Worm (Caenorhabditis elegans) whole organism, early embryonic: ENCODE measurements around the gene Y94H6A.2.

Source experiments
- B0310.2 ChIP-seq: sonication (generic microtip); optimal IDR thresholded peaks from 2 replicates; lab custom pipeline; 2016; ENCODE audit warnings: mild to moderate bottlenecking, missing genetic modification characterization, missing compliant biosample characterization
- F13C5.2 ChIP-seq: sonication (generic microtip); optimal IDR thresholded peaks from 2 replicates; lab custom pipeline; 2017; ENCODE audit warnings: mild to moderate bottlenecking, missing genetic modification characterization, inconsistent platforms, missing compliant biosample characterization
- aly-1 ChIP-seq: sonication (generic microtip); optimal IDR thresholded peaks from 2 replicates; lab custom pipeline; 2016; ENCODE audit warnings: missing genetic modification characterization, missing compliant biosample characterization
- ama-1 ChIP-seq: fragments of 150-350 bp; optimal IDR thresholded peaks from 2 replicates; lab custom pipeline; 2014
- ceh-13 ChIP-seq: fragments of 200-800 bp; sonication (Bioruptor generic); optimal IDR thresholded peaks from 2 replicates; lab custom pipeline; 2018; ENCODE audit warnings: mild to moderate bottlenecking, missing genetic modification characterization, missing compliant biosample characterization
- ceh-36 ChIP-seq: sonication (generic microtip); optimal IDR thresholded peaks from 2 replicates; lab custom pipeline; 2016; ENCODE audit warnings: missing genetic modification characterization, inconsistent platforms, missing compliant biosample characterization
- ets-7 ChIP-seq: sonication (generic microtip); optimal IDR thresholded peaks from 2 replicates; lab custom pipeline; 2016; ENCODE audit warnings: missing genotype, missing genetic modification characterization, missing compliant biosample characterization
- flt-1 ChIP-seq: fragments of 200-800 bp; sonication (Bioruptor generic); IDR thresholded peaks from 2 replicates; pipeline ENCODE4 v1.3.6; 2022; ENCODE audit warnings: missing genetic modification characterization, missing compliant biosample characterization
- hmbx-1 ChIP-seq: sonication (generic microtip); optimal IDR thresholded peaks from 2 replicates; lab custom pipeline; 2016; ENCODE audit warnings: mild to moderate bottlenecking, missing genetic modification characterization, missing compliant biosample characterization
- hmg-4 ChIP-seq: fragments of 200-800 bp; sonication (Bioruptor generic); optimal IDR thresholded peaks from 2 replicates; lab custom pipeline; 2018; ENCODE audit warnings: mild to moderate bottlenecking, missing genetic modification characterization, missing compliant biosample characterization
- hnd-1 ChIP-seq: sonication (generic microtip); optimal IDR thresholded peaks from 2 replicates; lab custom pipeline; 2016; ENCODE audit warnings: missing genetic modification characterization, missing compliant biosample characterization
- pes-1 ChIP-seq: fragments of 200-800 bp; sonication (Bioruptor generic); IDR thresholded peaks from 2 replicates; pipeline ENCODE4 v1.3.6; 2022; ENCODE audit warnings: missing genetic modification reagents, missing genetic modification characterization, missing compliant biosample characterization
- scrt-1 ChIP-seq: fragments of 200-800 bp; sonication (Bioruptor generic); IDR thresholded peaks from 2 replicates; pipeline ENCODE4 v1.3.6; 2022; ENCODE audit warnings: missing genetic modification characterization, missing compliant biosample characterization
- sea-1 ChIP-seq: fragments of 200-800 bp; sonication (Bioruptor generic); conservative IDR thresholded peaks from 2 replicates; pipeline ENCODE4 v1.3.6; 2022; ENCODE audit warnings: missing genetic modification characterization, missing compliant biosample characterization
- tbx-11 ChIP-seq: fragments of 200-800 bp; sonication (Bioruptor generic); IDR thresholded peaks from 2 replicates; pipeline ENCODE4 v1.3.6; 2022; ENCODE audit warnings: missing genetic modification characterization, missing compliant biosample characterization
- tbx-37 ChIP-seq: fragments of 200-800 bp; sonication (Bioruptor generic); conservative IDR thresholded peaks from 2 replicates; pipeline ENCODE4 v1.3.6; 2022; ENCODE audit warnings: missing genetic modification reagents, missing genetic modification characterization, missing compliant biosample characterization
- tra-4 ChIP-seq: sonication (generic microtip); optimal IDR thresholded peaks from 2 replicates; lab custom pipeline; 2017; ENCODE audit warnings: missing genetic modification characterization, missing compliant biosample characterization

Y94H6A.2 gene

ce11 chrIV:2740035-2740434, 9.9 kb downstream of the Y94H6A.2 start:
- TF ChIP-seq tbx-11 (GFP tag; lab: Robert Waterston, UW) (peak; percentile 93), scrt-1 (GFP tag; lab: Robert Waterston, UW) (peak; percentile 95), tbx-37 (GFP tag; lab: Robert Waterston, UW) (peak; percentile 96), flt-1 (peak; percentile 94), pes-1 (peak; percentile 95), sea-1 (GFP tag; lab: Robert Waterston, UW) (peak; percentile 97)

DNA sequence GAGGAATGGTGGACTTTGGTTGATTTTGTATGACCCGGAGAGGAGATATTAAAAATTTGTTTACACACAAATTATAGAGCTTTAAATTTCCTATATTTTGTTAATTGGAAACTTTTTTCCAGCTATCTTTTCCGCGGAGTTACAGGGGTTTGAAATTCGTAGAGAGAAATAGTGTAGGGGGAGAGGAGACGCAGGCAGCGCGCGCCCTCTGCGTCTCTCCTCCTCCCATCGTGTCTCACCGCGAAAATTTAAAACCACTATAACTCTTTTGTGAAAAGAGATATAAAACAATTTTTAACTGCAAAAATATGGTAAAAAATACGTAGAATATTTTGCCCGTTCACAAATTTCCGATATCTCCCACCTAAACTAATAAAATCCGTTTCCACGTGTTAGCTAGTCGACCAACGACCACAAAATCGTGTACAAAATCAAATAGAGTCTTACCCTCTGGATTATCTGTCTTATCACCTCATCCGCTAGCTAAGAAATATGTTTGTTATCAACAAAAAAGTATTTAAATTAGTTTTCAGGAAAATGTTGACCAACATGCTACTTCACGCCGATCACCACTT, 12.5 kb downstream of the Y94H6A.2 start, which contains the start of gene nhr-277:
nhr-277 (plus strand) TSS at position 525 of the 575 bp plus-strand sequence.
- TF ChIP-seq pes-1 (no peak), tbx-11 (GFP tag; lab: Robert Waterston, UW) (no peak), tra-4 (no peak)

DNA sequence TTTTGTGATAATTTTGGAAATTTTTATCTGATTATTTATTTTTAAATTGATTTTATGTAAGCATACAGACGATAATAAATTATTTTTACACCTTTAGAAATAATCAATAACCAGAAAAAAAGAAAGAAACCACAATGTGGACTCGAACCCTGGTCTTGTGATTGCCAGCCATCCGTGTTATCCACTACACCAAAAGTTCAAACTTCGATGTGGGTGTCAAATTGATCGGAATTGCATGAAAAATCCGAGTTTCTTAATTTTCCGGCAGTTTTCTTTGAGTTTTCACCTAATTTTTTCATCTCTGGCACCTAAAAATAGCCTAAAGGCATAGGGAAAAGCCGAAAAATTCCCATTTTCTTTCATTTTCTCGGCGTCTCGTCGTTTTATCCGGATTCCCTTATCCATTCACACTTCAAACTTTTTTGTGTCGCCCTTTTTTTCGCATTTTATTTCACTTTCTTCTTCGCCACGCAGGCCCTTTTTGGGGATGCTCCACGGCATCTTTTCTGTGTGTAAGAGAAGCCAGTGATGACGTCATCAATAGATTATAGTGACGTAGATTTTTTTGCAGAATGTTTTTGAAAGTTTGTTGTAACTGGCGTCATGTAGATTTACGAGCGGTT, 17.4 kb downstream of the Y94H6A.2 start:
- TF ChIP-seq tra-4 (no peak), aly-1 (tag; lab: Kevin White, UChicago) (no peak), tbx-37 (GFP tag; lab: Robert Waterston, UW) (no peak), hmg-4 (GFP tag; lab: Kevin White, UChicago) (no peak), ceh-36 (no peak), flt-1 (no peak), hnd-1 (tag; lab: Kevin White, UChicago) (no peak)

- TF ChIP-seq sea-1 (GFP tag; lab: Robert Waterston, UW), result no peak
- TF ChIP-seq aly-1 (tag; lab: Kevin White, UChicago), result no peak
- TF ChIP-seq ceh-13, result no peak
- no peak for TF ChIP-seq pes-1
- no peak for TF ChIP-seq ama-1 (lab: Kevin White, UChicago)
- TF ChIP-seq tbx-37 (GFP tag; lab: Robert Waterston, UW), result no peak
- no peak for TF ChIP-seq hmbx-1
- no peak for TF ChIP-seq ets-7 (tag; lab: Kevin White, UChicago)
- no peak for TF ChIP-seq ceh-36
- no peak for TF ChIP-seq hmg-4 (GFP tag; lab: Kevin White, UChicago)
- TF ChIP-seq F13C5.2, result no peak
- TF ChIP-seq tra-4, result no peak
- no peak for TF ChIP-seq tbx-11 (GFP tag; lab: Robert Waterston, UW)
Measured at ce11 chrIV:2748863-2749451, 18.9 kb downstream of the Y94H6A.2 start.

- TF ChIP-seq hmbx-1, result no peak
- TF ChIP-seq tbx-37 (GFP tag; lab: Robert Waterston, UW), result no peak
- TF ChIP-seq tbx-11 (GFP tag; lab: Robert Waterston, UW), result no peak
- no peak for TF ChIP-seq hnd-1 (tag; lab: Kevin White, UChicago)
Measured at ce11 chrIV:2750607-2751006, 20.5 kb downstream of the Y94H6A.2 start.

DNA sequence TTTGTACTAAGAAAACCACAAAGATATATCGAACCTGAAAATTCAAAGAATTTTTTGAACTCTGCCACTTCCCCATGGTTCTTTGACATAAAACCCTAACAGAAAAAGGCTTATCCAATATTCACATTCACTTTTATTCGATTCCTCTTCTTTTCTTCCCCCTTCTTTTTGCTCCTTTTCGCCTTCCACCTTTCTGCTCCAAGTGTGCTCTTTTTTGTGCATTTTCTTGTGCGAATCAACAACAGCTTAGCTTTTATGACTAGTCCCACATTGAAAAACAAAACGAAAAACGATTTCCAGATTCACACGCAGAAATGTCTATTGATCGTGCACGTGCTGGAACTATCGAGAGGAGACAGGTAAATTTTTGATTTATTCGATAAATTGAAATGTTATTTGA, 21.5 kb downstream of the Y94H6A.2 start, which contains the start of gene Y54G2A.41:
Y54G2A.41 (plus strand) TSS at position 301 of the 400 bp plus-strand sequence.
- TF ChIP-seq hnd-1 (tag; lab: Kevin White, UChicago) (no peak), F13C5.2 (no peak), scrt-1 (GFP tag; lab: Robert Waterston, UW) (no peak), tbx-37 (GFP tag; lab: Robert Waterston, UW) (no peak), hmbx-1 (no peak), ceh-36 (no peak), ama-1 (lab: Kevin White, UChicago) (no peak), aly-1 (tag; lab: Kevin White, UChicago) (no peak), pes-1 (no peak), tra-4 (no peak), sea-1 (GFP tag; lab: Robert Waterston, UW) (no peak), ets-7 (tag; lab: Kevin White, UChicago) (no peak), tbx-11 (GFP tag; lab: Robert Waterston, UW) (no peak), flt-1 (no peak), ceh-13 (no peak), hmg-4 (GFP tag; lab: Kevin White, UChicago) (no peak)

- TF ChIP-seq tbx-37 (GFP tag; lab: Robert Waterston, UW) (no peak), sea-1 (GFP tag; lab: Robert Waterston, UW) (no peak), ama-1 (lab: Kevin White, UChicago) (no peak), B0310.2 (tag; lab: Kevin White, UChicago) (no peak), flt-1 (no peak), tbx-11 (GFP tag; lab: Robert Waterston, UW) (no peak), scrt-1 (GFP tag; lab: Robert Waterston, UW) (no peak)
Measured at ce11 chrIV:2753541-2753940, 23.4 kb downstream of the Y94H6A.2 start.

DNA sequence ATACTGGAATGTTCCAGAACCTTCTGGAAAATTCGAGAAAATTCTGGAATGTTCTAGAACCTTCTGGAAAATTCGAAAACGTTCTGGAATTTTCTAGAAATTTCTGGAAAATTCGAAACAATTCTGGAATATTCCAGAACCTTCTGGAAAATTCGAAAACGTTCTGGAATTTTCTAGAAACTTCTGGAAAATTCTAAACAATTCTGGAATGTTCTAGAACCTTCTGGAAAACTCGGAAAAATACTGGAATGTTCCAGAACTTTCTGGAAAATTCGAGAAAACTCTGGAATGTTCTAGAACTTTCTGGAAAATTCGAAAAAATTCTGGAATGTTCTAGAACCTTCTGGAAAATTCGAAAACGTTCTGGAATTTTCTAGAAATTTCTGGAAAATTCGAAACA, 25.4 kb downstream of the Y94H6A.2 start:
- peak; percentile 61; the same call in 1 of the 2 replicates for TF ChIP-seq pes-1

DNA sequence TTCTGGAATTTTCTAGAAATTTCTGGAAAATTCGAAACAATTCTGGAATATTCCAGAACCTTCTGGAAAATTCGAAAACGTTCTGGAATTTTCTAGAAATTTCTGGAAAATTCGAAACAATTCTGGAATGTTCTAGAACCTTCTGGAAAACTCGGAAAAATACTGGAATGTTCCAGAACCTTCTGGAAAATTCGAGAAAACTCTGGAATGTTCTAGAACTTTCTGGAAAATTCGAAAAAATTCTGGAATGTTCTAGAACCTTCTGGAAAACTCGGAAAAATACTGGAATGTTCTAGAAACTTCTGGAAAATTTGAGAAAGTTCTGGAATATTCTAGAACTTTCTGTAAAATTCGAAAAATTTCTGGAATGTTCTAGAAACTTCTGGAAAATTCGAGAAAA, 26.0 kb downstream of the Y94H6A.2 start:
- TF ChIP-seq pes-1, result 0 out of 2 replicates have a peak, but pooled peaks have one; percentile 47
